Fruit fly (Drosophila melanogaster): ENCODE data around the gene Snx21.

DNA sequence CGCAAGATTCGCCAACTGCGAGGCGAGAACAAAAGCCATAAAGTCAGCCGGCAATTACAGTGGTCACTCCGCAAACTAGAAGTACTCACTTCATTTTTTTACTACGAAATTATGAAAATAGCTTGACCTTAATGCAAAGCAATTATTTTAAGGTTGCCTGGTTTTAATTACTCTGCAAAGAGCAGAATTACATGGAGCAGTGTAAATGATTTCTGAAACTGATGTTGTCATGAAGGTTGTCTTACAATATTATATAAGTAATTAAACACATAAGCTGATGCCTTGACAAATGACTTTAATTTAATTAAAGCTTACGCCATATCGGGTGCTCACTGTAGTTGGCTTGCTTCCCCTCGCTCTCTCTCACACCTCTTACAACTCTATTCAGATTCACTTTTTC is 31.2 kb downstream of the Snx21 start:
- peak; percentile 68 for TF ChIP-seq CG13204 (GFP tag; optimal IDR thresholded peaks at IDR 0.05)
- TF ChIP-seq EcR (GFP tag; optimal IDR thresholded peaks at IDR 0.05), result no peak
- TF ChIP-seq CG34367 (tag; optimal IDR thresholded peaks at IDR 0.05), result peak; percentile 79
- TF ChIP-seq CG4496 (GFP tag; IDR thresholded peaks at IDR 0.05), result peak; percentile 83
- peak; percentile 87 for TF ChIP-seq CG8301 (tag; optimal IDR thresholded peaks at IDR 0.05)
- peak; percentile 79 for TF ChIP-seq Pif1A (GFP tag; optimal IDR thresholded peaks at IDR 0.05)
- peak; percentile 48; the same call in 1 of the 2 replicates for TF ChIP-seq rn (GFP tag; IDR thresholded peaks at IDR 0.05)
- peak; percentile 90 for TF ChIP-seq CG15710 (tag; optimal IDR thresholded peaks at IDR 0.05)
- TF ChIP-seq CG8159 (tag; optimal IDR thresholded peaks at IDR 0.05), result peak; percentile 93
- peak; percentile 85 for TF ChIP-seq CG9948 (tag; optimal IDR thresholded peaks at IDR 0.05)
- no peak for TF ChIP-seq D1 (tag; optimal IDR thresholded peaks at IDR 0.05)
- peak; percentile 76 for TF ChIP-seq fd96Ca (GFP tag; IDR thresholded peaks at IDR 0.05)

All from whole organism, pupa.